Fruit fly (Drosophila melanogaster): ENCODE results near the gene CG6937.

The CG6937 gene

dm6 chr3R:22580546-22580945 lies 4.0 kb upstream of the CG6937 start, which contains the start of gene CSN6:
TSS of gene CSN6 (plus strand) at chr3R:22580773.
- TF ChIP-seq Hr78 (GFP tag; optimal IDR thresholded peaks at IDR 0.05) (no peak), Myc (optimal IDR thresholded peaks at IDR 0.05) (peak; percentile 19), GATAd (GFP tag; optimal IDR thresholded peaks at IDR 0.05) (no peak), CG9705 (GFP tag; optimal IDR thresholded peaks at IDR 0.05) (no peak)

- TF ChIP-seq HLH106 (tag; optimal IDR thresholded peaks at IDR 0.05) (no peak), usp (GFP tag; optimal IDR thresholded peaks at IDR 0.05) (no peak), lola (GFP tag; optimal IDR thresholded peaks at IDR 0.05) (no peak), Rel (GFP tag; optimal IDR thresholded peaks at IDR 0.05) (no peak), Rel (tag; optimal IDR thresholded peaks at IDR 0.05) (no peak)
Observed at dm6 chr3R:22582981-22583380, 1.6 kb upstream of the CG6937 start, which contains the start of gene Dph5. TSS of gene Dph5 (minus strand) at chr3R:22583225.

- no peak for TF ChIP-seq Hr83 (GFP tag; optimal IDR thresholded peaks at IDR 0.05; ENCODE audit: poor library complexity, severe bottlenecking)
- no peak for TF ChIP-seq Abd-B (GFP tag; optimal IDR thresholded peaks at IDR 0.05)
- TF ChIP-seq Mio (GFP tag; optimal IDR thresholded peaks at IDR 0.05), result no peak
- TF ChIP-seq Sp1 (GFP tag; optimal IDR thresholded peaks at IDR 0.05), result no peak
- TF ChIP-seq Rel (GFP tag; optimal IDR thresholded peaks at IDR 0.05), result no peak
- TF ChIP-seq Rel (tag; optimal IDR thresholded peaks at IDR 0.05), result no peak
- no peak for TF ChIP-seq h (GFP tag; optimal IDR thresholded peaks at IDR 0.05)
- TF ChIP-seq HLH106 (tag; optimal IDR thresholded peaks at IDR 0.05), result no peak
Observed at dm6 chr3R:22586525-22586924, 2.0 kb downstream of the CG6937 start, which contains the start of gene btn. TSS of gene btn (minus strand) at chr3R:22586625.

dm6 chr3R:22587419-22587963 lies 2.9 kb downstream of the CG6937 start, which contains the start of gene Efa6:
TSS of gene Efa6 (plus strand) at chr3R:22587755.
- TF ChIP-seq Hnf4 (GFP tag; optimal IDR thresholded peaks at IDR 0.05) (peak; percentile 43), woc (GFP tag; optimal IDR thresholded peaks at IDR 0.05) (no peak), ey (GFP tag; optimal IDR thresholded peaks at IDR 0.05) (peak; percentile 3), Sp1 (GFP tag; optimal IDR thresholded peaks at IDR 0.05) (peak; percentile 36), N (GFP tag; optimal IDR thresholded peaks at IDR 0.05) (no peak), brk (GFP tag; optimal IDR thresholded peaks at IDR 0.05) (no peak), sage (GFP tag; optimal IDR thresholded peaks at IDR 0.05) (no peak), Abd-B (GFP tag; optimal IDR thresholded peaks at IDR 0.05) (no peak), Rel (GFP tag; optimal IDR thresholded peaks at IDR 0.05) (no peak), Rel (tag; optimal IDR thresholded peaks at IDR 0.05) (peak; percentile 88), CG32264 (GFP tag; optimal IDR thresholded peaks at IDR 0.05) (no peak), jim (GFP tag; optimal IDR thresholded peaks at IDR 0.05) (no peak), tai (GFP tag; optimal IDR thresholded peaks at IDR 0.05) (no peak), pan (optimal IDR thresholded peaks at IDR 0.05) (no peak), Jra (GFP tag; optimal IDR thresholded peaks at IDR 0.05) (peak; percentile 63), fru (GFP tag; optimal IDR thresholded peaks at IDR 0.05) (no peak), CG9705 (GFP tag; optimal IDR thresholded peaks at IDR 0.05) (peak; percentile 12), HLH106 (tag; optimal IDR thresholded peaks at IDR 0.05) (peak; percentile 31), Dif (GFP tag; optimal IDR thresholded peaks at IDR 0.05; ENCODE audit: partially characterized antibody) (no peak), Hr78 (GFP tag; optimal IDR thresholded peaks at IDR 0.05) (no peak), GATAd (GFP tag; optimal IDR thresholded peaks at IDR 0.05) (peak; percentile 29), dl (GFP tag; optimal IDR thresholded peaks at IDR 0.05; ENCODE audit: insufficient read depth in 1 of 2, partially characterized antibody in 2 of 2) (no peak), usp (GFP tag; optimal IDR thresholded peaks at IDR 0.05) (no peak), Myc (optimal IDR thresholded peaks at IDR 0.05) (peak; percentile 31), OdsH (GFP tag; optimal IDR thresholded peaks at IDR 0.05) (peak; percentile 57), rgr (GFP tag; optimal IDR thresholded peaks at IDR 0.05) (peak; percentile 52), h (GFP tag; optimal IDR thresholded peaks at IDR 0.05) (peak; percentile 74), CrebA (GFP tag; optimal IDR thresholded peaks at IDR 0.05; ENCODE audit: borderline replicate concordance) (no peak), psq (GFP tag; optimal IDR thresholded peaks at IDR 0.05) (peak; percentile 89), dmrt93B (GFP tag; optimal IDR thresholded peaks at IDR 0.05) (no peak), Mio (GFP tag; optimal IDR thresholded peaks at IDR 0.05) (no peak), Hr83 (GFP tag; optimal IDR thresholded peaks at IDR 0.05; ENCODE audit: poor library complexity, severe bottlenecking) (no peak), br (GFP tag; optimal IDR thresholded peaks at IDR 0.05) (no peak), lola (GFP tag; optimal IDR thresholded peaks at IDR 0.05) (no peak), Dfd (GFP tag; optimal IDR thresholded peaks at IDR 0.05) (no peak), sv (GFP tag; optimal IDR thresholded peaks at IDR 0.05) (peak; percentile 30), Vsx2 (GFP tag; optimal IDR thresholded peaks at IDR 0.05; ENCODE audit: partially characterized antibody) (no peak), foxo (GFP tag; optimal IDR thresholded peaks at IDR 0.05) (peak in 1 of 2 experiments; percentile 32), dsf (GFP tag; optimal IDR thresholded peaks at IDR 0.05; ENCODE audit: borderline replicate concordance) (peak; percentile 27)

All from whole organism, wandering third instar larva.